Worm (Caenorhabditis elegans): ENCODE measurements around the gene rpl-32.
A peak's percentile ranks its signal among the peaks of the same experiment; 100 is the strongest.

rpl-32 gene

DNA sequence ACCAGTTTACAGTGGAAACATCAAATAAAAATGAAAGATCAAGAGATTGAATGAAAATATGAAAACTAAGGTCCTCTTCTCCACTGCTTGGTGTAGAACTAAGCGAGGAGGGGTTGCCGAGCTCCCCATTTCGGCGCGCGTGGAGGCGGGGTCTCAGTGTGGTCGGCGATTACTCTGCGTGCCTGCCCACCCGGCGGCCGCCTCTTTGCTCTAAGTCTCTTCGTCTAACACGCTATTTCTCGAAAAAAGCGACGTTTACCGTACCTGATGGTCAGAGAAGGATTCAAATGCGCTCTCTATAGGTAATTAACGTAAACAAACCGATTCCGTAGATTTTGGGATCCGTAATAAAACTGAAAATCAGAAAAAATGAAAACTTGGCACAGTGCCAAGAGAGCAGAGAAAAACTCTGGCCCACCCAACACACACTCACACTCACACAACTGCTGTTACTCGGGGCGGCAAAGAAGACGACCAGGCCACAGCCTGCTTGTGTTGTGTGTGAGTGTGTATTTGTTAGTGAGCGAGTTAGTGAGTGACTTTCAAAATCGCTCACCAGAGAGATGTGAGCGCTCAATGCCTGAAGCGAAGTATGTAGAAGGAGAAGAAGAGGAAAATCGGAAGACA, 4.8 kb upstream of the rpl-32 start:
- TF ChIP-seq lin-54 (GFP tag; optimal IDR thresholded peaks at IDR 0.05), result peak; percentile 19
- 0 out of 2 replicates have a peak, but pooled peaks have one; percentile 57 for TF ChIP-seq F37B4.10 (GFP tag; IDR thresholded peaks at IDR 0.05)
- TF ChIP-seq snpc-4 (GFP tag; optimal IDR thresholded peaks at IDR 0.05), result no peak
- peak; percentile 5 to 55 (median 36) for TF ChIP-seq snpc-4 (tag; optimal IDR thresholded peaks at IDR 0.05)
- peak; percentile 58 for TF ChIP-seq mcd-1 (GFP tag; IDR thresholded peaks at IDR 0.05)
- peak; percentile 6 for TF ChIP-seq tlf-1 (GFP tag; optimal IDR thresholded peaks at IDR 0.05)
- TF ChIP-seq madf-10 (tag; optimal IDR thresholded peaks at IDR 0.05), result peak; percentile 90
- peak; percentile 74 for TF ChIP-seq nhr-80 (tag; optimal IDR thresholded peaks at IDR 0.05)
- peak; percentile 31; the same call in 1 of the 2 replicates for TF ChIP-seq rcor-1 (GFP tag; IDR thresholded peaks at IDR 0.05)
- TF ChIP-seq Y53G8AR.9 (GFP tag; conservative IDR thresholded peaks at IDR 0.05), result no peak
- no peak for TF ChIP-seq ceh-79 (tag; optimal IDR thresholded peaks at IDR 0.05)
- peak; percentile 75 for TF ChIP-seq K12H6.12 (tag; optimal IDR thresholded peaks at IDR 0.05)
- TF ChIP-seq bed-2 (GFP tag; IDR thresholded peaks at IDR 0.05), result no peak
- 0 out of 2 replicates have a peak, but pooled peaks have one; percentile 28 for TF ChIP-seq cebp-1 (GFP tag; IDR thresholded peaks at IDR 0.05)
- peak; percentile 78 for TF ChIP-seq cebp-1 (tag; optimal IDR thresholded peaks at IDR 0.05)
- peak; percentile 64 for TF ChIP-seq ceh-27 (GFP tag; optimal IDR thresholded peaks at IDR 0.05)
- peak; percentile 92 for TF ChIP-seq zfh-2 (GFP tag; conservative IDR thresholded peaks at IDR 0.05)
- no peak for TF ChIP-seq F10E7.11 (tag; optimal IDR thresholded peaks at IDR 0.05)
- peak; percentile 69 for TF ChIP-seq lir-1 (GFP tag; conservative IDR thresholded peaks at IDR 0.05)
- no peak for TF ChIP-seq atf-7 (tag; optimal IDR thresholded peaks at IDR 0.05)
- peak; percentile 47; the same call in 1 of the 2 replicates for TF ChIP-seq pbrm-1 (GFP tag; IDR thresholded peaks at IDR 0.05)
- peak; percentile 56 for TF ChIP-seq lin-40 (tag; optimal IDR thresholded peaks at IDR 0.05)
- TF ChIP-seq hmg-1.2 (GFP tag; IDR thresholded peaks at IDR 0.05), result peak; percentile 81
- peak; percentile 33 for TF ChIP-seq ztf-18 (tag; optimal IDR thresholded peaks at IDR 0.05)
- peak; percentile 20 for TF ChIP-seq chd-7 (tag; optimal IDR thresholded peaks at IDR 0.05)
- TF ChIP-seq attf-5 (GFP tag; optimal IDR thresholded peaks at IDR 0.05), result peak; percentile 76
- TF ChIP-seq die-1 (tag; optimal IDR thresholded peaks at IDR 0.05), result no peak
- peak; percentile 50 for TF ChIP-seq dox-1 (GFP tag; IDR thresholded peaks at IDR 0.05)
- peak; percentile 71; the same call in 1 of the 2 replicates for TF ChIP-seq lin-26 (GFP tag; IDR thresholded peaks at IDR 0.05)
- TF ChIP-seq ZK185.1 (tag; optimal IDR thresholded peaks at IDR 0.05; ENCODE audit: poor library complexity, severe bottlenecking), result no peak
- peak; percentile 48; the same call in 1 of the 2 replicates for TF ChIP-seq B0336.3 (GFP tag; IDR thresholded peaks at IDR 0.05)
- TF ChIP-seq egrh-3 (GFP tag; IDR thresholded peaks at IDR 0.05), result peak; percentile 56; the same call in 1 of the 2 replicates
- TF ChIP-seq nhr-90 (tag; optimal IDR thresholded peaks at IDR 0.05), result peak; percentile 56
- TF ChIP-seq him-1 (tag; optimal IDR thresholded peaks at IDR 0.05), result no peak
- 0 out of 2 replicates have a peak, but pooled peaks have one; percentile 18 for TF ChIP-seq F33H1.4 (GFP tag; IDR thresholded peaks at IDR 0.05)

DNA sequence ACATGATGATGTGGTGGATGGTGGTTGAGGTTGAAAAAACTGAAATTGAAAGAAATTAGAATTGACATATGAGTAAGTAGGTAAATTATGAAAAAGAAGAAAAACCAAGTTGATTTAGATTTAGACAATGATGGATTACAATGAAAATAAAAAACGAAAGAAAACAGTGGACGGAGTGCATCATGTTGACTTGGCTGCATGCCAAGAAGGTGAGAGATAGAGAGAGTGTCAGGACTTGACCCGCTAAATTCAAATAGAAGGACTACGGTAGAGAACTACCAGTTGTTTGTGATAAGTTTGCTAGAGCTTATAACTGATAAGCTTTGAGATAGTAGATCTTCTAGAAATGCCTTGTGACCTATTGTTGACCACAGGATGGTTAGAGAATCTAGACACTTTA, 4.2 kb upstream of the rpl-32 start, which contains the start of gene T24B8.3:
Gene T24B8.3, minus strand, starts transcription at position 39 of the 400 bp plus-strand sequence.
- no peak for TF ChIP-seq chd-7 (tag; optimal IDR thresholded peaks at IDR 0.05)
- no peak for TF ChIP-seq madf-8 (GFP tag; conservative IDR thresholded peaks at IDR 0.05)
- TF ChIP-seq lin-40 (tag; optimal IDR thresholded peaks at IDR 0.05), result no peak
- no peak for TF ChIP-seq snpc-3.4 (tag; optimal IDR thresholded peaks at IDR 0.05)
- no peak for TF ChIP-seq attf-5 (GFP tag; optimal IDR thresholded peaks at IDR 0.05)
- no peak for TF ChIP-seq akir-1 (GFP tag; optimal IDR thresholded peaks at IDR 0.05)
